Worm (Caenorhabditis elegans): ENCODE data around the gene citk-2.

The citk-2 gene

DNA sequence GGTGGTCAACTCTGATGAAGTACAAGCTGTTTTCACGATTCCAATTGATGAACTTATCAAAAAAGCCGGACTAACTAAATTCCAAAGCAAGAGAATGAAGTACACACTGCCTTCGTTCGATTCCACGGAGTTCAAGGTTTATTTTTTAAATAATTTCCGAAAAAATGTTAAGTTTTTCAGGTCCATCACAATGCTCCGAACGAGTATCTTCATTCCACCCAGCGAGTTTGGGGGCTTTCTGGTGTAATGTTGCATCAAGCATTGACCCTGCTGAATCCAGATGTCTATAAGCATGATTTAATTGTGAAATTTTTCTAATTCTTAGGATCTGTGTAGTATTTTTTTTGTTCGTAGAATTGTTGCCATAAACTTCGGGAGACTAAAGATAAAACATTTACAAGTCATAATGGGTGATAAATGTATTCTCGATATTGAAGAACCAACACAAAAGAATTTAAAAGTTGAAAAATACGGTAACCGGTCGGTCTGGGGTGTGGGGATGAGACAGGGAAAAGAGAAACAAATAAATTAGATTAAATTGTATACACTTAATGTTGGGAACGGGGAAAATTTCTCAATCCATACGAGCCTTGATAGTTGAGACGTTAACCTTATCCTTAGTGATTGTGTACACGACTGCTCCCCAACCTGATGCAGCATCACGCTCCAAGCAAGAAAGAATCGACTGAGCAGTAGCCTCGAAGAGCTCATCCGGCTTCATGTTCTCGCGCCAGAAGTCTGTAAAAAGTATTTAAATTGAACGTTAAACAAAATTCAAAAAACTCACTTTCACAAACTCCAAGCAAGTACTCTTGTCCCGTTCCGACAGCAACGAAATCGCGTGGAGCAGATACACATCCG, 45.0 kb upstream of the citk-2 start:
- 0 out of 2 replicates have a peak, but pooled peaks have one; percentile 20 for TF ChIP-seq C06A6.2 (GFP tag; conservative IDR thresholded peaks at IDR 0.05)
- TF ChIP-seq tbp1 (GFP tag; optimal IDR thresholded peaks at IDR 0.05) = peak; percentile 7
- TF ChIP-seq lin-54 (GFP tag; optimal IDR thresholded peaks at IDR 0.05) = no peak
- no peak for TF ChIP-seq snpc-4 (GFP tag; optimal IDR thresholded peaks at IDR 0.05)
- peak in 1 of 4 experiments; percentile 7 for TF ChIP-seq snpc-4 (tag; optimal IDR thresholded peaks at IDR 0.05)
- TF ChIP-seq T26A5.8 (tag; optimal IDR thresholded peaks at IDR 0.05) = no peak
- peak; percentile 24; the same call in 1 of the 2 replicates for TF ChIP-seq Y53G8AR.9 (GFP tag; conservative IDR thresholded peaks at IDR 0.05)
- TF ChIP-seq snpc-3.4 (tag; optimal IDR thresholded peaks at IDR 0.05) = peak; percentile 21
- TF ChIP-seq cebp-1 (GFP tag; IDR thresholded peaks at IDR 0.05) = no peak
- peak; percentile 27 for TF ChIP-seq cebp-1 (tag; optimal IDR thresholded peaks at IDR 0.05)
- TF ChIP-seq Y53F4B.3 (GFP tag; IDR thresholded peaks at IDR 0.05) = no peak
- no peak for TF ChIP-seq B0035.1 (tag; optimal IDR thresholded peaks at IDR 0.05)
- 0 out of 2 replicates have a peak, but pooled peaks have one; percentile 9 for TF ChIP-seq ekl-4 (GFP tag; IDR thresholded peaks at IDR 0.05)
- 0 out of 2 replicates have a peak, but pooled peaks have one; percentile 30 for TF ChIP-seq B0336.3 (GFP tag; IDR thresholded peaks at IDR 0.05)
- TF ChIP-seq madf-3 (GFP tag; IDR thresholded peaks at IDR 0.05) = peak; percentile 82; the same call in 1 of the 2 replicates
- no peak for TF ChIP-seq him-1 (tag; optimal IDR thresholded peaks at IDR 0.05)
- no peak for TF ChIP-seq ztf-25 (GFP tag; IDR thresholded peaks at IDR 0.05)
- TF ChIP-seq madf-6 (GFP tag; IDR thresholded peaks at IDR 0.05) = peak; percentile 50

DNA sequence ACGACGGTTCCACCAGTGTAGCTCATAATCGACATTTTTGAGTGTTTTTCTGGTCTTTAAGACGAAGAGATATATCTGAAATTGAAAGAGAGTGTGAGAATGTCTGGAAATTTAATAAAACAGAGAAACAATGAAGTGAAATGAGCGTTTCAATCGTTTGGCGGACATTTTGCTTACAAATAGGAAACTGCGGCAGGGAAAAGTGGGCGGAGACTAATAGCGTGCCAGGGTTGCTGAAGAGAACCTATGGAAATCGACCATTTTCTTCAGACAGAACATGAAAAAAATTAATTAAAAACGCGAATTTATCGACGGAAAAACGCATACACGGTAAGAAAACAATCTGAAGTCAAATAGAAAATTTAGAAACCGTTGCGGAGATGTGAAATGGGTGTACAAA, 44.0 kb upstream of the citk-2 start, which contains the start of gene pbs-3:
TSS of gene pbs-3 (minus strand) at position 75 of the 400 bp plus-strand sequence.
- no peak for TF ChIP-seq snpc-4 (GFP tag; optimal IDR thresholded peaks at IDR 0.05)
- TF ChIP-seq snpc-4 (tag; optimal IDR thresholded peaks at IDR 0.05) = peak in 1 of 4 experiments; percentile 16
- no peak for TF ChIP-seq him-1 (tag; optimal IDR thresholded peaks at IDR 0.05)
- TF ChIP-seq pha-4 (tag; optimal IDR thresholded peaks at IDR 0.05) = peak; percentile 13
- peak; percentile 61 for TF ChIP-seq D2030.7 (GFP tag; IDR thresholded peaks at IDR 0.05)
- TF ChIP-seq hmg-1.2 (GFP tag; IDR thresholded peaks at IDR 0.05) = peak; percentile 5; the same call in 1 of the 2 replicates
- no peak for TF ChIP-seq chd-7 (tag; optimal IDR thresholded peaks at IDR 0.05)
- peak; percentile 9 for TF ChIP-seq unc-130 (GFP tag; optimal IDR thresholded peaks at IDR 0.05)
- TF ChIP-seq F23B12.7 (tag; optimal IDR thresholded peaks at IDR 0.05; ENCODE audit: insufficient read depth) = peak; percentile 85
- TF ChIP-seq ceh-27 (GFP tag; optimal IDR thresholded peaks at IDR 0.05) = peak; percentile 25
- TF ChIP-seq Y53G8AR.9 (GFP tag; conservative IDR thresholded peaks at IDR 0.05) = peak; percentile 31; the same call in 1 of the 2 replicates
- TF ChIP-seq Y53F4B.3 (GFP tag; IDR thresholded peaks at IDR 0.05) = no peak
- peak; percentile 34 for TF ChIP-seq snpc-1.3 (tag; optimal IDR thresholded peaks at IDR 0.05; ENCODE audit: insufficient read depth)
- TF ChIP-seq attf-3 (GFP tag; conservative IDR thresholded peaks at IDR 0.05) = 0 out of 2 replicates have a peak, but pooled peaks have one; percentile 47
- TF ChIP-seq lin-35 (GFP tag; optimal IDR thresholded peaks at IDR 0.05) = peak in 1 of 3 experiments; percentile 27
- TF ChIP-seq pbrm-1 (GFP tag; IDR thresholded peaks at IDR 0.05) = peak; percentile 41; the same call in 1 of the 2 replicates
- no peak for TF ChIP-seq hmg-20 (GFP tag; IDR thresholded peaks at IDR 0.05)
- peak; percentile 64 for TF ChIP-seq mcd-1 (GFP tag; IDR thresholded peaks at IDR 0.05)
- TF ChIP-seq nhr-90 (tag; optimal IDR thresholded peaks at IDR 0.05) = no peak
- TF ChIP-seq attf-5 (GFP tag; optimal IDR thresholded peaks at IDR 0.05) = peak; percentile 81
- peak; percentile 19 for TF ChIP-seq K12H6.12 (tag; optimal IDR thresholded peaks at IDR 0.05)
- TF ChIP-seq athp-1 (tag; optimal IDR thresholded peaks at IDR 0.05) = no peak
- no peak for TF ChIP-seq egl-18 (GFP tag; IDR thresholded peaks at IDR 0.05)
- TF ChIP-seq aptf-2 (GFP tag; conservative IDR thresholded peaks at IDR 0.05) = 0 out of 2 replicates have a peak, but pooled peaks have one; percentile 44
- peak; percentile 30 for TF ChIP-seq lsl-1 (GFP tag; optimal IDR thresholded peaks at IDR 0.05)
- peak; percentile 44 for TF ChIP-seq nhr-80 (tag; optimal IDR thresholded peaks at IDR 0.05)
- peak; percentile 93 for TF ChIP-seq ceh-100 (GFP tag; IDR thresholded peaks at IDR 0.05)
- TF ChIP-seq hlh-26 (GFP tag; conservative IDR thresholded peaks at IDR 0.05) = no peak
- TF ChIP-seq rcor-1 (GFP tag; IDR thresholded peaks at IDR 0.05) = peak; percentile 33; the same call in 1 of the 2 replicates
- peak; percentile 53; the same call in 1 of the 2 replicates for TF ChIP-seq dox-1 (GFP tag; IDR thresholded peaks at IDR 0.05)
- TF ChIP-seq F22D6.2 (tag; optimal IDR thresholded peaks at IDR 0.05) = no peak
- TF ChIP-seq ztf-26 (tag; optimal IDR thresholded peaks at IDR 0.05) = no peak

Data from whole organism, young adult.